Worm (Caenorhabditis elegans) whole organism, L3 larva: ENCODE measurements around the gene srr-7.
A peak's percentile ranks its signal among the peaks of the same experiment; 100 is the strongest.

Source experiments
- elt-2 ChIP-seq: sonication (generic microtip); optimal IDR thresholded peaks from 2 replicates; lab custom pipeline; 2016; ENCODE audit warnings: missing genetic modification reagents, mild to moderate bottlenecking, missing genetic modification characterization, missing compliant biosample characterization
- pha-4 ChIP-seq: fragments of 150-350 bp; optimal IDR thresholded peaks from 2 replicates; lab custom pipeline; 2014; ENCODE audit warnings: missing biosample characterization, missing genetic modification reagents, missing genetic modification characterization

Gene srr-7

DNA sequence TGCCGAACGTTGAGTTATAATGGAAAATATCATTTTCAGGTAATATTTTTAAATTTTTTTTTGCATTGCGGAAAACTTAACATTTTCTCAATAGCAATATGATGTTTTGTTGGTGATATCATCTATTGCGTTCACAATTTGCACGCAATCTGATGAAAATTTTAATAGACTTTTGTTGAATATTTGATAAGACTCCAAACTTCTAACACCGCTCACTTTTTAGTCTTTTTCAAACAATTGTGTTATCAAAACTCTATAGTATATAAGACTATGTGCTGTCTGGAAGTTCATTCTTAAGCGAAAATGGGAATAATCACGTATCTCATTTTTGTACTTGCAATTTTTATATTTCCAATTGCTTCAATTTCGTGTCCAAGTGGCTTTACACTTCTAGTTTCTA is 47.4 kb downstream of the srr-7 start, which contains the start of gene clec-47:
clec-47 (plus strand) TSS at position 301 of the 400 bp plus-strand sequence.
- TF ChIP-seq pha-4 (tag; lab: Kevin White, UChicago) (no peak), elt-2 (tag; lab: Kevin White, UChicago) (peak; percentile 3)
